Fruit fly (Drosophila melanogaster) whole organism: ENCODE results near the gene amd.

Experiments
- EcR ChIP-seq, 2 experiments: fragments of >200 bp; optimal IDR thresholded peaks; 2 replicates each; lab custom pipeline; 2017; ENCODE audit warnings: missing biosample characterization in 2 of 2, missing genetic modification characterization in 2 of 2, missing genetic modification reagents in 2 of 2
- pan ChIP-seq: fragments of >200 bp; optimal IDR thresholded peaks from 2 replicates; lab custom pipeline; 2017
- usp ChIP-seq: fragments of >200 bp; optimal IDR thresholded peaks from 2 replicates; lab custom pipeline; 2017; ENCODE audit warnings: missing biosample characterization, missing genetic modification characterization, mixed read lengths

DNA sequence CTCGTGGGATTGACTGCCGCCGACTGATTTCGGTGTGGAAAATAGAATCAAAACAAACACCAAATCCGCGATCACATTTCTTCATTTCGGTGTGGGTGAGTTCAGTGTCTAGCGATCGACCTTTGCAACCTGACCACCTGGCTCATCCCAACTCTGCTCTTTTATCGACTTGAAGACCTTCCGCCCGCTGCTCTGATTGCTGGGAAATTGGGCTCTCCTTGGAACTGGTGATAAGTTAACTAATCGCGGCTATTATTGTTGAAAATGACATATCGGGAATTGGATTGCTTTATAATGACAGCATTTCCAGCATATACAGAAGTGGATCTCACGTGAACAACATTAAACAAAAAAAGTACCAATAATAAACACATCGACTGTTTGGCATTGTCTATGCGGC, 12.6 kb upstream of the amd start:
- TF ChIP-seq usp, result no peak
- no peak for TF ChIP-seq EcR (GFP tag; optimal IDR thresholded peaks at IDR 0.05; lab: Kevin White, UChicago)
- TF ChIP-seq pan (lab: Kevin White, UChicago), result no peak
